Worm (Caenorhabditis elegans): ENCODE measurements around the gene T12B5.14.

ce11 chrIII:954553-954952 is at the start of gene T12B5.14, which contains the start of gene T12B5.15:
- no peak for TF ChIP-seq W03F9.2 (tag; optimal IDR thresholded peaks at IDR 0.05)
- no peak for TF ChIP-seq him-1 (tag; optimal IDR thresholded peaks at IDR 0.05)
- TF ChIP-seq dao-5 (tag; optimal IDR thresholded peaks at IDR 0.05), result no peak

All from whole organism, L4/young adult.